Worm (Caenorhabditis elegans) whole organism, late embryonic: Measurements from ENCODE around the gene ugt-9.

Experiments
- C08G9.2 ChIP-seq: sonication (generic microtip); optimal IDR thresholded peaks from 2 replicates; lab custom pipeline; 2016; ENCODE audit warnings: mild to moderate bottlenecking, missing genetic modification characterization, moderate library complexity, missing compliant biosample characterization
- F13H6.1 ChIP-seq: sonication (generic microtip); optimal IDR thresholded peaks from 2 replicates; lab custom pipeline; 2016; ENCODE audit warnings: missing genetic modification characterization, missing compliant biosample characterization
- K02D7.2 ChIP-seq: sonication (generic microtip); optimal IDR thresholded peaks from 2 replicates; lab custom pipeline; 2017; ENCODE audit warnings: mild to moderate bottlenecking, missing genetic modification characterization, missing compliant biosample characterization
- Y22D7AL.16 ChIP-seq: sonication (generic microtip); optimal IDR thresholded peaks from 2 replicates; lab custom pipeline; 2016; ENCODE audit warnings: missing genetic modification characterization, missing compliant biosample characterization
- ceh-14 ChIP-seq: sonication (generic microtip); optimal IDR thresholded peaks from 2 replicates; lab custom pipeline; 2016; ENCODE audit warnings: missing genotype, missing genetic modification characterization, missing compliant biosample characterization
- ceh-18 ChIP-seq: sonication (generic microtip); optimal IDR thresholded peaks from 2 replicates; lab custom pipeline; 2016; ENCODE audit warnings: missing genetic modification characterization, missing compliant biosample characterization
- ceh-19 ChIP-seq: fragments of 200-800 bp; sonication (Bioruptor generic); optimal IDR thresholded peaks from 2 replicates; lab custom pipeline; 2018; ENCODE audit warnings: mild to moderate bottlenecking, missing genetic modification characterization, missing compliant biosample characterization
- ceh-2 ChIP-seq: sonication (generic microtip); optimal IDR thresholded peaks from 2 replicates; lab custom pipeline; 2016; ENCODE audit warnings: missing genotype, missing genetic modification characterization, missing compliant biosample characterization
- ceh-22 ChIP-seq: sonication (generic microtip); optimal IDR thresholded peaks from 2 replicates; lab custom pipeline; 2017; ENCODE audit warnings: missing biosample characterization, missing genetic modification characterization
- ceh-30 ChIP-seq: fragments of 150-350 bp; optimal IDR thresholded peaks from 2 replicates; lab custom pipeline; 2014; ENCODE audit warnings: missing biosample characterization, missing genetic modification characterization
- ceh-31 ChIP-seq: sonication (generic microtip); optimal IDR thresholded peaks from 2 replicates; lab custom pipeline; 2016; ENCODE audit warnings: missing genetic modification characterization, missing compliant biosample characterization
- ceh-34 ChIP-seq: sonication (generic microtip); optimal IDR thresholded peaks from 2 replicates; lab custom pipeline; 2016; ENCODE audit warnings: mild to moderate bottlenecking, missing genetic modification characterization, missing compliant biosample characterization
- ceh-45 ChIP-seq: fragments of 200-800 bp; sonication (Bioruptor generic); IDR thresholded peaks from 2 replicates; pipeline ENCODE4 v1.3.6; 2022; ENCODE audit warnings: missing genetic modification reagents, missing genetic modification characterization, missing compliant biosample characterization
- ceh-6 ChIP-seq: fragments of 200-800 bp; sonication (Bioruptor generic); optimal IDR thresholded peaks from 2 replicates; lab custom pipeline; 2018; ENCODE audit warnings: mild to moderate bottlenecking, missing genetic modification characterization, missing compliant biosample characterization
- ceh-9 ChIP-seq: sonication (generic microtip); optimal IDR thresholded peaks from 2 replicates; lab custom pipeline; 2016; ENCODE audit warnings: mild to moderate bottlenecking, missing genetic modification characterization, inconsistent platforms, missing compliant biosample characterization
- ets-4 ChIP-seq: sonication (generic microtip); optimal IDR thresholded peaks from 2 replicates; lab custom pipeline; 2016; ENCODE audit warnings: missing genetic modification characterization, missing compliant biosample characterization
- eyg-1 ChIP-seq: sonication (generic microtip); optimal IDR thresholded peaks from 2 replicates; lab custom pipeline; 2016; ENCODE audit warnings: missing genotype, missing genetic modification characterization, missing compliant biosample characterization
- fkh-10 ChIP-seq: fragments of 150-350 bp; optimal IDR thresholded peaks from 2 replicates; lab custom pipeline; 2014; ENCODE audit warnings: missing biosample characterization, missing genetic modification reagents, missing genetic modification characterization
- fkh-6 ChIP-seq: sonication (generic microtip); optimal IDR thresholded peaks from 2 replicates; lab custom pipeline; 2016; ENCODE audit warnings: missing genetic modification characterization, missing compliant biosample characterization
- hlh-13 ChIP-seq: fragments of 200-800 bp; sonication (Bioruptor generic); optimal IDR thresholded peaks from 2 replicates; lab custom pipeline; 2018; ENCODE audit warnings: mild to moderate bottlenecking, missing genetic modification characterization, missing compliant biosample characterization
- hlh-15 ChIP-seq: sonication (generic microtip); optimal IDR thresholded peaks from 2 replicates; lab custom pipeline; 2016; ENCODE audit warnings: missing genetic modification characterization, missing compliant biosample characterization
- hlh-30 ChIP-seq: sonication (generic microtip); optimal IDR thresholded peaks from 2 replicates; lab custom pipeline; 2017; ENCODE audit warnings: antibody characterized with exemption, missing genetic modification characterization, missing compliant biosample characterization; ENCODE audit not compliant: insufficient read depth
- hlh-6 ChIP-seq: sonication (generic microtip); optimal IDR thresholded peaks from 2 replicates; lab custom pipeline; 2016; ENCODE audit warnings: missing genotype, missing genetic modification characterization, missing compliant biosample characterization
- hlh-8 ChIP-seq: sonication (generic microtip); optimal IDR thresholded peaks from 2 replicates; lab custom pipeline; 2016; ENCODE audit warnings: missing genotype, missing genetic modification characterization, missing compliant biosample characterization
- lim-6 ChIP-seq: sonication (generic microtip); optimal IDR thresholded peaks from 2 replicates; lab custom pipeline; 2016; ENCODE audit warnings: missing genetic modification characterization, missing compliant biosample characterization
- madf-2 ChIP-seq: sonication (generic microtip); optimal IDR thresholded peaks from 2 replicates; lab custom pipeline; 2017; ENCODE audit warnings: missing genetic modification characterization, missing compliant biosample characterization
- nfya-1 ChIP-seq: sonication (generic microtip); optimal IDR thresholded peaks from 2 replicates; lab custom pipeline; 2017; ENCODE audit warnings: missing genetic modification characterization, mild to moderate bottlenecking, missing compliant biosample characterization, antibody characterized with exemption, moderate library complexity
- nhr-11 ChIP-seq: fragments of 150-350 bp; optimal IDR thresholded peaks from 2 replicates; lab custom pipeline; 2014; ENCODE audit warnings: missing biosample characterization, missing genetic modification characterization
- npax-4 ChIP-seq: sonication (generic microtip); optimal IDR thresholded peaks from 2 replicates; lab custom pipeline; 2016; ENCODE audit warnings: missing genetic modification characterization, missing compliant biosample characterization
- odd-2 ChIP-seq: sonication (generic microtip); optimal IDR thresholded peaks from 2 replicates; lab custom pipeline; 2017; ENCODE audit warnings: antibody characterized with exemption, mild to moderate bottlenecking, missing genetic modification characterization, missing compliant biosample characterization
- pag-3 ChIP-seq: sonication (generic microtip); optimal IDR thresholded peaks from 2 replicates; lab custom pipeline; 2016; ENCODE audit warnings: missing compliant biosample characterization, missing genetic modification characterization, borderline replicate concordance
- pax-1 ChIP-seq: fragments of 150-350 bp; optimal IDR thresholded peaks from 2 replicates; lab custom pipeline; 2014; ENCODE audit warnings: missing biosample characterization, missing genetic modification characterization
- pha-4 ChIP-seq: fragments of 150-350 bp; optimal IDR thresholded peaks from 2 replicates; lab custom pipeline; 2018; ENCODE audit warnings: missing biosample characterization, missing genetic modification reagents, missing genetic modification characterization
- pqm-1 ChIP-seq: sonication (generic microtip); optimal IDR thresholded peaks from 2 replicates; lab custom pipeline; 2016; ENCODE audit warnings: missing genetic modification characterization, missing compliant biosample characterization
- pros-1 ChIP-seq: fragments of 150-350 bp; optimal IDR thresholded peaks from 2 replicates; lab custom pipeline; 2014; ENCODE audit warnings: missing biosample characterization, missing genetic modification reagents, missing genetic modification characterization
- rnt-1 ChIP-seq: sonication (generic microtip); optimal IDR thresholded peaks from 2 replicates; lab custom pipeline; 2016; ENCODE audit warnings: missing genetic modification characterization, missing compliant biosample characterization
- sox-2 ChIP-seq: fragments of 200-800 bp; sonication (Bioruptor generic); IDR thresholded peaks from 2 replicates; pipeline ENCODE4 v1.3.6; 2022; ENCODE audit warnings: missing genetic modification reagents, missing genetic modification characterization, missing compliant biosample characterization
- ttx-3 ChIP-seq: sonication (generic microtip); optimal IDR thresholded peaks from 2 replicates; lab custom pipeline; 2016; ENCODE audit warnings: missing genetic modification reagents, missing genetic modification characterization, missing compliant biosample characterization
- unc-42 ChIP-seq: sonication (generic microtip); optimal IDR thresholded peaks from 2 replicates; lab custom pipeline; 2016; ENCODE audit warnings: missing genotype, missing genetic modification characterization, missing compliant biosample characterization
- unc-55 ChIP-seq: sonication (generic microtip); optimal IDR thresholded peaks from 2 replicates; lab custom pipeline; 2017; ENCODE audit warnings: missing biosample characterization, missing genetic modification reagents, missing genetic modification characterization
- unc-86 ChIP-seq: sonication (generic microtip); optimal IDR thresholded peaks from 2 replicates; lab custom pipeline; 2016; ENCODE audit warnings: missing genetic modification characterization, missing compliant biosample characterization
- ztf-16 ChIP-seq: sonication (generic microtip); optimal IDR thresholded peaks from 2 replicates; lab custom pipeline; 2017; ENCODE audit warnings: missing genetic modification characterization, missing compliant biosample characterization

ugt-9 gene

DNA sequence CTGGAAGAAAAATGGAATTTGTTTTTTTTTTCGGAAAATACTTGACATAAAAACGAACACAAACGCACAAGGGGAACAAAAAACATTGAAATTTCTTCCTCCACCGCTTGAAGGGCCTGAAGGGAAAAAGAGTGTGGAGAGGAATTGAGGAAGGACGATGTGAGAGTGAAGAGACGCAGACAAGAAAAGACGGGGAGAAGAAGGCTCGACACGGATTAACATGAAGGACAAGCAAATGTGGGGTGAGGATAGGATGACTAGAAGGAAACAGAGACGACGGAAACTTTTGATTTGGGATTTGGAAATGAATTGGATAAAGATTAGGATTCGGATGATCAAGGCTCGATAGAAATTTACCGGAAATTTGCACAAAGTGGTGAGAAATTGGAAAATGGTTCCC, 35.3 kb upstream of the ugt-9 start (continued):
- no peak for TF ChIP-seq pag-3 (tag; lab: Kevin White, UChicago)
- no peak for TF ChIP-seq rnt-1
- no peak for TF ChIP-seq Y22D7AL.16 (tag; lab: Kevin White, UChicago)
- no peak for TF ChIP-seq madf-2
- TF ChIP-seq hlh-15 (tag; lab: Kevin White, UChicago) = no peak
- peak; percentile 37 for TF ChIP-seq unc-42 (tag; lab: Kevin White, UChicago)
- no peak for TF ChIP-seq pqm-1 (tag; lab: Kevin White, UChicago)
- no peak for TF ChIP-seq pros-1 (tag; lab: Kevin White, UChicago)
- no peak for TF ChIP-seq pha-4 (tag; lab: Kevin White, UChicago)
- no peak for TF ChIP-seq hlh-30
- no peak for TF ChIP-seq odd-2
- TF ChIP-seq unc-55 = peak; percentile 39
- TF ChIP-seq ceh-45 (GFP tag; lab: Robert Waterston, UW) = no peak
- TF ChIP-seq ceh-6 = no peak
- no peak for TF ChIP-seq eyg-1
- TF ChIP-seq lim-6 (tag; lab: Kevin White, UChicago) = no peak
- TF ChIP-seq ceh-18 (tag; lab: Kevin White, UChicago) = peak; percentile 25
- TF ChIP-seq nfya-1 (tag; lab: Kevin White, UChicago) = peak; percentile 43
- peak; percentile 34 for TF ChIP-seq ceh-31 (tag; lab: Kevin White, UChicago)
- TF ChIP-seq K02D7.2 = no peak
- TF ChIP-seq F13H6.1 (tag; lab: Kevin White, UChicago) = no peak
- TF ChIP-seq, all 69 proteins: peak for 8

DNA sequence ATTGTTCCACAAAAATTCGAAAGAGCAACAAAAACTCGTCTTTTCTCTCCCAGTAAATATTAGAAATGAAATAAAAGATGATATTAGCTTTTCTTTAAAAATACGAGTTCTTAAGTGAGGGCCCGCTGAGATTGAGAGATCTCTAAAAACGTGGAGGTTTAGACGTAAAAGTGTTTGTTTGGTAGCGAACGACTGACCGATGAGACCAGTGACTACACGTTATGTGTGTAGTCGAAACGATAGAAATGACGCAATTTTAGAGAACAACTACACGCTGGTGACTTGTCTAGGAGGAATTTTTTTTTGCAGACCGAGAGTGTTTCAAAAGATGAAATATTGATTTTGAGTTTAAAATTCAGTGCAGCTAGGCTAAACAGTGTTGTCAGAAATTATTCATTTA, 33.1 kb upstream of the ugt-9 start, which contains the start of gene C37H5.13:
Gene C37H5.13, minus strand, starts transcription at position 229 of the 400 bp plus-strand sequence.
- TF ChIP-seq C08G9.2 (tag; lab: Kevin White, UChicago) = no peak
- no peak for TF ChIP-seq ztf-16 (tag; lab: Kevin White, UChicago)
- no peak for TF ChIP-seq fkh-10
- TF ChIP-seq ceh-19 (GFP tag; lab: Kevin White, UChicago) = no peak
- TF ChIP-seq ceh-9 (tag; lab: Kevin White, UChicago) = no peak
- TF ChIP-seq unc-55 = peak; percentile 16

DNA sequence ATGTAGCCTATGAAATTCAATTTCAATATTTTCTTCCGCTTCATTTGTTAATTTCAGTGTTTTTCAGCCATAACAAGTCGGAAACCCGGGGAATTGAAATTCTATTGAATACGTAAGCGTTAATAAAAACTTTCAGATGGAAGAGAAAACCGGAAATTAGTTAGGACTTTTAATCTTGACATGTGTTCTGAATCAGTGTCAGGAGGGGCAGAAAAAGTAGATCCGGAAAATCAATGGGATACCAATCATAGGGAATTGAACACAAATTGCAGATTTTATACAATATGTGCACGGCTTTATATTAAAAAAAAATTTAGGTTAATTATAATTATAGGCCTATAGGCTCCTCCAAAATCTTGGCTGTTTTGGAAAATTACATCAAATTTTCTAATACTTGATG, 31.5 kb upstream of the ugt-9 start:
- no peak for TF ChIP-seq ets-4

DNA sequence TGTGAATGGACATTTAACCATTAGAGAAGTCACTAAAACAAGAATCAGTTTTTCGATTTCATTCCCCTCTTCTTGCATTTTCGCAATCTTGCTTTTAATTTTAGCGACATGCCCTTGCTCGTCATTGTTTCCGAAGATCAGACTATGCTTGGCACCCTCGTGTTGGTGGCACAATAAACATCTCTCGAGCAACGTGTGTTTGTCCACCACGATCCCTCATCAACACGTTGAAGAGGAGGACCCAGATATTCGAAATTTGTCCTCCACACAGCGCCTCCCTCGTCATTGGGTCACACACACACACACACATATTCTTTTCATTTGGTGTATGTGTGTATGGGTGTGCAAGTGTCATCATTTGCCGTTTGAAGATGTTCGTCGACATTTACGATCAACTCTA, 30.5 kb upstream of the ugt-9 start, which contains the start of gene srd-32:
Gene srd-32, plus strand, starts transcription at position 301 of the 400 bp plus-strand sequence.
- no peak for TF ChIP-seq hlh-6 (tag; lab: Kevin White, UChicago)
- no peak for TF ChIP-seq fkh-10
- TF ChIP-seq lim-6 (tag; lab: Kevin White, UChicago) = no peak
- no peak for TF ChIP-seq npax-4 (tag; lab: Kevin White, UChicago)
- no peak for TF ChIP-seq F13H6.1 (tag; lab: Kevin White, UChicago)
- no peak for TF ChIP-seq pros-1 (tag; lab: Kevin White, UChicago)
- no peak for TF ChIP-seq ceh-31 (tag; lab: Kevin White, UChicago)
- no peak for TF ChIP-seq pha-4 (tag; lab: Kevin White, UChicago)
- no peak for TF ChIP-seq ceh-2 (tag; lab: Kevin White, UChicago)
- TF ChIP-seq ceh-34 (tag; lab: Kevin White, UChicago) = no peak
- TF ChIP-seq pag-3 (tag; lab: Kevin White, UChicago) = no peak
- no peak for TF ChIP-seq ceh-6
- TF ChIP-seq unc-55 = no peak
- no peak for TF ChIP-seq ceh-30 (tag; lab: Kevin White, UChicago)
- no peak for TF ChIP-seq ceh-18 (tag; lab: Kevin White, UChicago)
- TF ChIP-seq ttx-3 (tag; lab: Kevin White, UChicago) = no peak
- no peak for TF ChIP-seq pax-1 (tag; lab: Kevin White, UChicago)
- TF ChIP-seq sox-2 = no peak
- TF ChIP-seq hlh-15 (tag; lab: Kevin White, UChicago) = no peak
- TF ChIP-seq, all 69 proteins: peak for 0

DNA sequence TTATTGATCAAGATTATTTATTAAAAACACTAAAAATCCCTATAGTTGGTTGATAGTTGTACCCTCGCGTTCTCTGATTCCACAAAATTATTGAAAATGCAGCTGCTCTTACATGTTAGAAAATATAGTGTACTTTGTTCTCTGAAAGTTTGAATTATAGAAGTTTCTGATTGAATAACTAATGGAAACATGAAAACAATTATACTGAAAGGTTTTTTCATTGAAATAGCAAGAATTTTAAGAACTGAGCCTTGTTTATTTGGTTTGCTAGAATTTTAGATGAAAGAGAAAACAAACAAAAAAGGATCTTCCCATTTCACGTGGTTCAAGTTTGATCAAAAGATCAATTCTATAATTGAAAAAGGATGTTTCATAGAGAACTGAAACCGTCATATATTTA, 28.3 kb upstream of the ugt-9 start:
- TF ChIP-seq ceh-22 (tag; lab: Kevin White, UChicago) (no peak), hlh-8 (tag; lab: Kevin White, UChicago) (no peak), nfya-1 (tag; lab: Kevin White, UChicago) (no peak), unc-86 (tag; lab: Kevin White, UChicago) (no peak), fkh-6 (tag; lab: Kevin White, UChicago) (no peak), odd-2 (no peak), hlh-13 (GFP tag; lab: Kevin White, UChicago) (no peak), hlh-6 (tag; lab: Kevin White, UChicago) (no peak), ceh-9 (tag; lab: Kevin White, UChicago) (no peak), nhr-11 (tag; lab: Kevin White, UChicago) (no peak), ceh-14 (no peak)
